Worm (Caenorhabditis elegans) whole organism, L4 larva: Measurements from ENCODE around the gene F31F6.3.

ENCODE experiments used
- R02D3.7 ChIP-seq: fragments of 150-350 bp; sonication (generic microtip); optimal IDR thresholded peaks from 3 replicates; lab custom pipeline; 2014; ENCODE audit warnings: missing biosample characterization, missing genetic modification characterization
- ceh-28 ChIP-seq: fragments of 150-350 bp; optimal IDR thresholded peaks from 2 replicates; lab custom pipeline; 2014; ENCODE audit warnings: missing biosample characterization, missing genetic modification reagents, missing genetic modification characterization
- ceh-82 ChIP-seq: sonication (generic microtip); optimal IDR thresholded peaks from 2 replicates; lab custom pipeline; 2017; ENCODE audit warnings: missing biosample characterization, missing genetic modification characterization
- hlh-30 ChIP-seq: sonication (generic microtip); optimal IDR thresholded peaks from 2 replicates; lab custom pipeline; 2017; ENCODE audit warnings: antibody characterized with exemption, mild to moderate bottlenecking, missing genetic modification characterization, missing compliant biosample characterization; ENCODE audit not compliant: insufficient read depth
- hmg-1.1 ChIP-seq: fragments of 200-800 bp; sonication (Bioruptor generic); IDR thresholded peaks from 2 replicates; pipeline ENCODE4 v1.3.6; 2022; ENCODE audit warnings: missing genetic modification reagents, missing genetic modification characterization, missing compliant biosample characterization
- nhr-11 ChIP-seq: fragments of 150-350 bp; optimal IDR thresholded peaks from 2 replicates; lab custom pipeline; 2014; ENCODE audit warnings: missing biosample characterization, missing genetic modification characterization
- nhr-6 ChIP-seq: fragments of 150-350 bp; optimal IDR thresholded peaks from 2 replicates; lab custom pipeline; 2014; ENCODE audit warnings: missing biosample characterization, missing genetic modification characterization
- pha-4 ChIP-seq, 2 experiments: fragments of 150-350 bp in 1 of 2; fragments of 200-800 bp in 1 of 2; sonication (Bioruptor generic) in 1 of 2; IDR thresholded peaks in 1 of 2; optimal IDR thresholded peaks in 1 of 2; 2 replicates each; pipeline versions ENCODE4 v1.3.6 to Lab custom; 2014 to 2022; ENCODE audit warnings: missing genetic modification characterization in 2 of 2, missing genetic modification reagents in 2 of 2, missing biosample characterization in 1 of 2, missing compliant biosample characterization in 1 of 2

DNA sequence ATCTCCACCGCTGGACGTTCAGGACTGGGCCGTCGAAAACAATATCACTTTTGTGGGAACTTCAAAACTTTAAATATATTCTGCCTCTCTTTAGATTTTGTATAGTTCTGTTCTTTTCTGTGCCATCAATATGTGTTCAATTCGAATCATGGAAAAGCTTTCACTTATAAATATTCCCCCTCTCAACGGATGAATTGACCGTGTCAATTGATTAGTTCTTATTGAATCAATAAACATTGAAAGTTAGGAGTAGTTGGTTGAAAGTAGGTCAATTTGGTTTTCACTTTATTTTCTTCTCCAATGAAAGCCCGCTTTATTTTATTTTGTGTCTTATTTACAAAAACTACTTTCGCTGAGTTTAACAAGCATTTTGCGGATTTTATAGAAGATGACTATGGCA is 25.5 kb upstream of the F31F6.3 start, which contains the start of gene lips-8:
- TF ChIP-seq pha-4 (GFP tag; IDR thresholded peaks at IDR 0.05; lab: Robert Waterston, UW) (no peak), pha-4 (tag; optimal IDR thresholded peaks at IDR 0.05; lab: Kevin White, UChicago) (no peak), nhr-6 (tag; lab: Kevin White, UChicago) (no peak), R02D3.7 (tag; lab: Kevin White, UChicago) (no peak), hlh-30 (tag; lab: Kevin White, UChicago) (no peak), nhr-11 (tag; lab: Kevin White, UChicago) (no peak), ceh-82 (tag; lab: Kevin White, UChicago) (no peak), hmg-1.1 (GFP tag; lab: Robert Waterston, UW) (no peak), ceh-28 (tag; lab: Kevin White, UChicago) (no peak)
